Worm (Caenorhabditis elegans) whole organism, midembryonic: Measurements from ENCODE around the gene rgef-1.

ENCODE experiments used
- cog-1 ChIP-seq: sonication (generic microtip); optimal IDR thresholded peaks from 2 replicates; lab custom pipeline; 2016; ENCODE audit warnings: missing genetic modification characterization, missing compliant biosample characterization
- flt-1 ChIP-seq: fragments of 200-800 bp; sonication (Bioruptor generic); IDR thresholded peaks from 2 replicates; pipeline ENCODE4 v1.3.6; 2022; ENCODE audit warnings: missing genetic modification characterization, missing compliant biosample characterization
- med-1 ChIP-seq: sonication (generic microtip); optimal IDR thresholded peaks from 2 replicates; lab custom pipeline; 2017; ENCODE audit warnings: missing genetic modification characterization, mild to moderate bottlenecking, missing compliant biosample characterization, antibody characterized with exemption, missing genetic modification reagents; ENCODE audit not compliant: insufficient read depth
- ref-1 ChIP-seq: fragments of 200-800 bp; sonication (Bioruptor generic); conservative IDR thresholded peaks from 2 replicates; pipeline ENCODE4 v1.3.6; 2022; ENCODE audit warnings: missing genetic modification reagents, missing genetic modification characterization, missing compliant biosample characterization
- tab-1 ChIP-seq: fragments of 200-800 bp; sonication (Bioruptor generic); IDR thresholded peaks from 2 replicates; pipeline ENCODE4 v1.3.6; 2022; ENCODE audit warnings: missing genetic modification characterization, missing compliant biosample characterization

DNA sequence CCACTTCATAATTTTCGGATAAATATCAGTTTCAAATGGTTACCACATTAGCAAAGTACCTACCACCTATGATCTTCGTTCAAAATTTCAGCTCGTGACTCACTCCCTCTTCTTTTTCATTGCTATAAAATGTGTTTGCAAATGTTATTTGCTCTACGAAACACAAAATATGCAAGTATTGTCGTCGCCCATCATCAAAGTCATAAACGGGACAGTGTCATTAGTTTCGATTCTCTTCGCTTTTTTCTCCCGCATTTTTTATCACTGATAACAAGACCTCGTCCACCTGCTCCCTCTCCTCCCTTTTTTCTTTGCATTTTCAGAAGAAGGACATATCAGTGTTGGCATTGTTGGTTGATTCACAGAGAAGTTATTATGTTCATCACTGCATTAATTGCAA lies 35.0 kb downstream of the rgef-1 start, which contains the start of gene C50F4.1:
- TF ChIP-seq flt-1 (GFP tag; lab: Robert Waterston, UW): no peak
- TF ChIP-seq ref-1 (GFP tag; lab: Robert Waterston, UW): no peak
- TF ChIP-seq tab-1: no peak
- TF ChIP-seq med-1 (GFP tag; lab: Kevin White, UChicago): no peak
- TF ChIP-seq cog-1: no peak
